Worm (Caenorhabditis elegans): ENCODE measurements around the gene T13B5.9.

- TF ChIP-seq pax-1 (tag; optimal IDR thresholded peaks at IDR 0.05) (no peak), pqm-1 (tag; optimal IDR thresholded peaks at IDR 0.05) (no peak), nhr-11 (tag; optimal IDR thresholded peaks at IDR 0.05) (no peak), elt-2 (tag; optimal IDR thresholded peaks at IDR 0.05) (no peak)
Measured at ce11 chrII:1104409-1104808, at the start of gene T13B5.9.

Data from whole organism, late embryonic.